Fruit fly (Drosophila melanogaster) whole organism, adult: ENCODE results near the gene can.

Experiments used
- CG11617 ChIP-seq: fragments of 200-800 bp; sonication (Bioruptor generic); optimal IDR thresholded peaks from 2 replicates; lab custom pipeline; 2017; ENCODE audit warnings: mild to moderate bottlenecking, missing biosample characterization, missing genetic modification reagents, missing genetic modification characterization
- CG12768 ChIP-seq: fragments of 200-800 bp; sonication (Bioruptor generic); optimal IDR thresholded peaks from 2 replicates; lab custom pipeline; 2017; ENCODE audit warnings: missing biosample characterization, missing genetic modification characterization, mild to moderate bottlenecking, moderate library complexity, missing genetic modification reagents
- CG14711 ChIP-seq: fragments of 200-800 bp; sonication (Bioruptor generic); optimal IDR thresholded peaks from 2 replicates; lab custom pipeline; 2018; ENCODE audit warnings: missing biosample characterization, mild to moderate bottlenecking, missing genetic modification characterization, moderate library complexity
- CG1620 ChIP-seq: fragments of 200-800 bp; sonication (Bioruptor generic); optimal IDR thresholded peaks from 2 replicates; lab custom pipeline; 2016; ENCODE audit warnings: missing biosample characterization, missing genetic modification characterization
- CG33017 ChIP-seq: fragments of 200-800 bp; sonication (Bioruptor generic); optimal IDR thresholded peaks from 2 replicates; lab custom pipeline; 2018; ENCODE audit warnings: missing biosample characterization, mild to moderate bottlenecking, missing genetic modification characterization, moderate library complexity
- CG5204 ChIP-seq: fragments of 200-800 bp; sonication (Bioruptor generic); optimal IDR thresholded peaks from 2 replicates; lab custom pipeline; 2016; ENCODE audit warnings: missing biosample characterization, missing genetic modification characterization
- CG7045 ChIP-seq: fragments of 200-800 bp; sonication (Bioruptor generic); optimal IDR thresholded peaks from 2 replicates; lab custom pipeline; 2017; ENCODE audit warnings: missing biosample characterization, mild to moderate bottlenecking, missing genetic modification characterization
- CG7101 ChIP-seq: fragments of 200-800 bp; sonication (Bioruptor generic); optimal IDR thresholded peaks from 2 replicates; lab custom pipeline; 2018; ENCODE audit warnings: missing biosample characterization, mild to moderate bottlenecking, missing genetic modification characterization, moderate library complexity
- Clk ChIP-seq: fragments of 200-800 bp; sonication (Bioruptor generic); optimal IDR thresholded peaks from 2 replicates; lab custom pipeline; 2017; ENCODE audit warnings: missing biosample characterization, missing genetic modification characterization
- Crg-1 ChIP-seq: fragments of 200-800 bp; sonication (Bioruptor generic); optimal IDR thresholded peaks from 2 replicates; lab custom pipeline; 2016; ENCODE audit warnings: missing biosample characterization, missing genetic modification characterization
- Hr96 ChIP-seq: fragments of 200-800 bp; sonication (Bioruptor generic); optimal IDR thresholded peaks from 2 replicates; lab custom pipeline; 2016; ENCODE audit warnings: missing biosample characterization, missing genetic modification characterization
- Mnt ChIP-seq: fragments of 200-800 bp; sonication (Bioruptor generic); optimal IDR thresholded peaks from 2 replicates; lab custom pipeline; 2016; ENCODE audit warnings: missing biosample characterization, mild to moderate bottlenecking, missing genetic modification characterization
- bab1 ChIP-seq: fragments of 200-800 bp; sonication (Bioruptor generic); optimal IDR thresholded peaks from 3 replicates; lab custom pipeline; 2019; ENCODE audit warnings: missing biosample characterization, mild to moderate bottlenecking, missing genetic modification characterization, moderate library complexity
- cic ChIP-seq: fragments of 200-800 bp; sonication (Bioruptor generic); optimal IDR thresholded peaks from 2 replicates; lab custom pipeline; 2017; ENCODE audit warnings: missing biosample characterization, mild to moderate bottlenecking, missing genetic modification characterization, moderate library complexity
- cnc ChIP-seq, 2 experiments: fragments of >200 bp; optimal IDR thresholded peaks; 2 replicates each; lab custom pipeline; 2017
- kay ChIP-seq: fragments of 200-800 bp; sonication (Bioruptor generic); peaks from one replicate; lab custom pipeline; 2016; ENCODE audit warnings: missing biosample characterization, missing genetic modification characterization, borderline replicate concordance
- ovo ChIP-seq: fragments of 200-800 bp; sonication (Bioruptor generic); optimal IDR thresholded peaks from 2 replicates; lab custom pipeline; 2016; ENCODE audit warnings: missing biosample characterization, missing genetic modification characterization
- pad ChIP-seq: fragments of 200-800 bp; sonication (Bioruptor generic); optimal IDR thresholded peaks from 3 replicates; lab custom pipeline; 2017; ENCODE audit warnings: missing biosample characterization, missing genetic modification characterization, mild to moderate bottlenecking, moderate library complexity, missing genetic modification reagents
- tj ChIP-seq: fragments of 200-800 bp; sonication (Bioruptor generic); optimal IDR thresholded peaks from 3 replicates; lab custom pipeline; 2017; ENCODE audit warnings: missing biosample characterization, mild to moderate bottlenecking, missing genetic modification characterization, moderate library complexity
- toe ChIP-seq: fragments of 200-800 bp; sonication (Bioruptor generic); optimal IDR thresholded peaks from 2 replicates; lab custom pipeline; 2016; ENCODE audit warnings: missing biosample characterization, missing genetic modification characterization

can gene

dm6 chr3L:10223397-10223796 is 43.5 kb downstream of the can start:
- TF ChIP-seq CG7045 (GFP tag; lab: Kevin White, UChicago) (no peak), kay (GFP tag; lab: Kevin White, UChicago) (no peak), cnc (optimal IDR thresholded peaks at IDR 0.05; lab: Kevin White, UChicago) (no peak), Hr96 (GFP tag; lab: Kevin White, UChicago) (no peak), bab1 (GFP tag; lab: Kevin White, UChicago) (no peak), CG14711 (tag; lab: Kevin White, UChicago) (no peak), CG33017 (tag; lab: Kevin White, UChicago) (no peak), ovo (no peak), CG12768 (no peak), toe (no peak), Clk (no peak), CG1620 (GFP tag; lab: Kevin White, UChicago) (no peak), tj (GFP tag; lab: Kevin White, UChicago) (no peak), CG11617 (no peak)

dm6 chr3L:10220064-10220463 is 46.8 kb downstream of the can start, which contains the start of gene CG32055:
TSS of gene CG32055 (minus strand) at chr3L:10220164.
- TF ChIP-seq Clk (no peak), CG7045 (GFP tag; lab: Kevin White, UChicago) (no peak), Mnt (GFP tag; lab: Kevin White, UChicago) (no peak), ovo (no peak), Hr96 (GFP tag; lab: Kevin White, UChicago) (no peak), CG12768 (no peak), CG5204 (no peak), cic (GFP tag; lab: Kevin White, UChicago) (no peak), cnc (optimal IDR thresholded peaks at IDR 0.05; lab: Kevin White, UChicago) (no peak), Crg-1 (GFP tag; lab: Kevin White, UChicago) (no peak), toe (no peak), CG7101 (tag; lab: Kevin White, UChicago) (no peak), CG14711 (tag; lab: Kevin White, UChicago) (no peak)

dm6 chr3L:10215365-10215764 is 51.5 kb downstream of the can start, which contains the start of gene CG8065:
TSS of gene CG8065 (plus strand) at chr3L:10215665.
- TF ChIP-seq CG7101 (tag; lab: Kevin White, UChicago): no peak
- TF ChIP-seq CG5204: no peak
- no peak for TF ChIP-seq CG12768
- no peak for TF ChIP-seq cnc (optimal IDR thresholded peaks at IDR 0.05; lab: Kevin White, UChicago)
- TF ChIP-seq pad (GFP tag; lab: Kevin White, UChicago): no peak
- no peak for TF ChIP-seq Hr96 (GFP tag; lab: Kevin White, UChicago)
- no peak for TF ChIP-seq kay (GFP tag; lab: Kevin White, UChicago)
- TF ChIP-seq Crg-1 (GFP tag; lab: Kevin White, UChicago): no peak
- no peak for TF ChIP-seq cic (GFP tag; lab: Kevin White, UChicago)
- TF ChIP-seq ovo: no peak
- no peak for TF ChIP-seq Mnt (GFP tag; lab: Kevin White, UChicago)
- no peak for TF ChIP-seq toe
